Fruit fly (Drosophila melanogaster): ENCODE data around the gene dpr11.

DNA sequence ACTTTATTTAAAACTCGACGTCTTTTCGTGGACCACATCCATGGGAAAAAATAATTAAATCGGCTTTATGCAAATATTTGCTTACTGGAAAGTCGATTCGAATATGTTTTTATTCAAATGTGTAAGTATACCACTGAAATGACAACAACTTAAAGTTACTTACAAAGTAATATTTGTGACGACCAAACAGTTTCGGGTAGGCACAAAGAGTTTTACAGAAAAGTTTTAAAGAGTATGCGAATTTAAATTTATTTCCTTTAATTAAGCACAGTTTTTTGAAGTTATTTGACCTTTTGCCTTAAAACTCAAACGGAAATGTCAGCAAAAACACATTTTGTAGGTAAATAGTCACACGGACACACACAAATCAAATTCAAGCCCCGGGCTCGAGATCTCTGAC is 44.4 kb downstream of the dpr11 start, which contains the start of gene Pif2:
- TF ChIP-seq pan (optimal IDR thresholded peaks at IDR 0.05) (no peak), Myc (optimal IDR thresholded peaks at IDR 0.05) (no peak), usp (GFP tag; optimal IDR thresholded peaks at IDR 0.05) (no peak), Jra (GFP tag; optimal IDR thresholded peaks at IDR 0.05) (no peak), h (GFP tag; optimal IDR thresholded peaks at IDR 0.05) (no peak), Dfd (GFP tag; optimal IDR thresholded peaks at IDR 0.05) (no peak), brk (GFP tag; optimal IDR thresholded peaks at IDR 0.05) (no peak), Hr83 (GFP tag; optimal IDR thresholded peaks at IDR 0.05; ENCODE audit: poor library complexity, severe bottlenecking) (no peak), jim (GFP tag; optimal IDR thresholded peaks at IDR 0.05) (no peak), HLH106 (tag; optimal IDR thresholded peaks at IDR 0.05) (no peak), Hr78 (GFP tag; optimal IDR thresholded peaks at IDR 0.05) (no peak), rgr (GFP tag; optimal IDR thresholded peaks at IDR 0.05) (no peak), tai (GFP tag; optimal IDR thresholded peaks at IDR 0.05) (no peak)

All from whole organism, wandering third instar larva.